Worm (Caenorhabditis elegans) whole organism, L4/young adult: ENCODE measurements around the gene F35E8.7.
"Not testable (repeated sequence)": the region's sequence is repeated elsewhere in the genome, so short reads cannot be mapped to it uniquely, and the experiment has no call there.

Experiments used
- W03F9.2 ChIP-seq: fragments of 150-350 bp; optimal IDR thresholded peaks from 2 replicates; lab custom pipeline; 2014; ENCODE audit warnings: missing biosample characterization, missing genetic modification characterization
- him-1 ChIP-seq: sonication (generic microtip); optimal IDR thresholded peaks from 2 replicates; lab custom pipeline; 2016; ENCODE audit warnings: missing genotype, missing genetic modification reagents, missing genetic modification characterization, missing compliant biosample characterization

- not testable (repeated sequence) for TF ChIP-seq him-1, W03F9.2
Observed at ce11 chrV:15929882-15930281, 16.1 kb downstream of the F35E8.7 start, which contains the start of gene srbc-77.
